Worm (Caenorhabditis elegans) whole organism, L4/young adult: Measurements from ENCODE around the gene T12G3.2.

Experiments used
- W03F9.2 ChIP-seq: fragments of 150-350 bp; optimal IDR thresholded peaks from 2 replicates; lab custom pipeline; 2014; ENCODE audit warnings: missing biosample characterization, missing genetic modification characterization
- dao-5 ChIP-seq: sonication (generic microtip); optimal IDR thresholded peaks from 2 replicates; lab custom pipeline; 2016; ENCODE audit warnings: missing genotype, missing genetic modification characterization, moderate library complexity, missing compliant biosample characterization
- him-1 ChIP-seq: sonication (generic microtip); optimal IDR thresholded peaks from 2 replicates; lab custom pipeline; 2016; ENCODE audit warnings: missing genotype, missing genetic modification reagents, missing genetic modification characterization, missing compliant biosample characterization

- TF ChIP-seq W03F9.2 (tag; lab: Kevin White, UChicago) = peak; percentile 12
- peak; percentile 36 for TF ChIP-seq him-1
- peak; percentile 70 for TF ChIP-seq dao-5 (tag; lab: Kevin White, UChicago)
Observed at ce11 chrIV:12086498-12086897, 39.7 kb upstream of the T12G3.2 start.
